Fruit fly (Drosophila melanogaster) whole organism, prepupa: ENCODE results near the gene AdipoR.

Source experiments
- CG10631 ChIP-seq: fragments of 200-800 bp; sonication (Bioruptor generic); optimal IDR thresholded peaks from 2 replicates; lab custom pipeline; 2016; ENCODE audit warnings: missing biosample characterization, missing genetic modification characterization
- CG10669 ChIP-seq: fragments of 200-800 bp; sonication (Bioruptor generic); optimal IDR thresholded peaks from 3 replicates; lab custom pipeline; 2018; ENCODE audit warnings: missing biosample characterization, mild to moderate bottlenecking, missing genetic modification characterization, moderate library complexity
- CG11294 ChIP-seq: fragments of 200-800 bp; sonication (Bioruptor generic); IDR thresholded peaks from 2 replicates; pipeline ENCODE4 v1.3.6; 2022; ENCODE audit warnings: missing biosample characterization, missing genetic modification characterization
- CG11902 ChIP-seq: fragments of 200-800 bp; sonication (Bioruptor generic); optimal IDR thresholded peaks from 3 replicates; lab custom pipeline; 2016; ENCODE audit warnings: missing biosample characterization, missing genetic modification characterization
- CG15336 ChIP-seq: fragments of 200-800 bp; sonication (Bioruptor generic); IDR thresholded peaks from 2 replicates; pipeline ENCODE4 v1.3.6; 2022; ENCODE audit warnings: missing biosample characterization, missing genetic modification characterization
- CG16779 ChIP-seq: fragments of 200-800 bp; sonication (Bioruptor generic); optimal IDR thresholded peaks from 3 replicates; lab custom pipeline; 2017; ENCODE audit warnings: missing biosample characterization, mild to moderate bottlenecking, missing genetic modification characterization
- CG3032 ChIP-seq: fragments of 200-800 bp; optimal IDR thresholded peaks from 2 replicates; lab custom pipeline; 2019; ENCODE audit warnings: missing biosample characterization, mild to moderate bottlenecking, missing genetic modification characterization, moderate library complexity
- CG32006 ChIP-seq: fragments of 200-800 bp; sonication (Bioruptor generic); optimal IDR thresholded peaks from 3 replicates; lab custom pipeline; 2017; ENCODE audit warnings: missing biosample characterization, mild to moderate bottlenecking, missing genetic modification characterization
- CG34406 ChIP-seq: fragments of 200-800 bp; sonication (Bioruptor generic); optimal IDR thresholded peaks from 3 replicates; lab custom pipeline; 2016; ENCODE audit warnings: missing biosample characterization, missing genetic modification characterization
- CG3919 ChIP-seq: fragments of 200-800 bp; sonication (Bioruptor generic); optimal IDR thresholded peaks from 3 replicates; lab custom pipeline; 2016; ENCODE audit warnings: missing biosample characterization, missing genetic modification characterization
- CG6163 ChIP-seq: fragments of 200-800 bp; sonication (Bioruptor generic); IDR thresholded peaks from 3 replicates; pipeline ENCODE4 v1.3.6; 2022; ENCODE audit warnings: missing biosample characterization, missing genetic modification characterization
- CG6276 ChIP-seq: fragments of 200-800 bp; sonication (Bioruptor generic); optimal IDR thresholded peaks from 2 replicates; lab custom pipeline; 2017; ENCODE audit warnings: missing biosample characterization, mild to moderate bottlenecking, missing genetic modification characterization
- CG6792 ChIP-seq: fragments of 200-800 bp; sonication (Bioruptor generic); optimal IDR thresholded peaks from 3 replicates; lab custom pipeline; 2016; ENCODE audit warnings: missing biosample characterization, missing genetic modification characterization
- CG8119 ChIP-seq: fragments of 200-800 bp; sonication (Bioruptor generic); IDR thresholded peaks from 3 replicates; pipeline ENCODE4 v1.3.6; 2022; ENCODE audit warnings: missing biosample characterization, missing genetic modification characterization
- Eip75B ChIP-seq: fragments of 200-800 bp; sonication (Bioruptor generic); optimal IDR thresholded peaks from 3 replicates; lab custom pipeline; 2016; ENCODE audit warnings: missing biosample characterization, missing genetic modification characterization
- Ets21C ChIP-seq: fragments of 200-800 bp; sonication (Bioruptor generic); optimal IDR thresholded peaks from 3 replicates; lab custom pipeline; 2016; ENCODE audit warnings: missing biosample characterization, missing genetic modification characterization
- Ets96B ChIP-seq: fragments of 200-800 bp; optimal IDR thresholded peaks from 2 replicates; lab custom pipeline; 2019; ENCODE audit warnings: missing biosample characterization, mild to moderate bottlenecking, missing genetic modification characterization, moderate library complexity
- Hr38 ChIP-seq: sonication (Bioruptor generic); optimal IDR thresholded peaks from 2 replicates; lab custom pipeline; 2016; ENCODE audit warnings: missing biosample characterization, missing genetic modification characterization
- Lpt ChIP-seq: fragments of 200-800 bp; sonication (Bioruptor generic); optimal IDR thresholded peaks from 3 replicates; lab custom pipeline; 2016; ENCODE audit warnings: missing biosample characterization, missing genetic modification characterization
- Met ChIP-seq: fragments of 200-800 bp; sonication (Bioruptor generic); optimal IDR thresholded peaks from 3 replicates; lab custom pipeline; 2016; ENCODE audit warnings: missing biosample characterization, missing genetic modification characterization
- OdsH ChIP-seq: fragments of 200-800 bp; sonication (Bioruptor generic); optimal IDR thresholded peaks from 3 replicates; lab custom pipeline; 2016; ENCODE audit warnings: missing biosample characterization, missing genetic modification characterization
- Smox ChIP-seq: fragments of 200-800 bp; sonication (Bioruptor generic); optimal IDR thresholded peaks from 3 replicates; lab custom pipeline; 2016; ENCODE audit warnings: missing biosample characterization, missing genetic modification characterization
- Sox102F ChIP-seq: fragments of 200-800 bp; sonication (Bioruptor generic); optimal IDR thresholded peaks from 2 replicates; lab custom pipeline; 2016; ENCODE audit warnings: missing biosample characterization, mild to moderate bottlenecking, missing genetic modification characterization
- Sox14 ChIP-seq: fragments of 200-800 bp; sonication (Bioruptor generic); optimal IDR thresholded peaks from 3 replicates; lab custom pipeline; 2016; ENCODE audit warnings: missing biosample characterization, missing genetic modification characterization
- Sox15 ChIP-seq: fragments of 200-800 bp; sonication (Bioruptor generic); optimal IDR thresholded peaks from 3 replicates; lab custom pipeline; 2016; ENCODE audit warnings: missing biosample characterization, missing genetic modification characterization
- acj6 ChIP-seq: fragments of 200-800 bp; sonication (Bioruptor generic); optimal IDR thresholded peaks from 3 replicates; lab custom pipeline; 2016; ENCODE audit warnings: missing biosample characterization, missing genetic modification characterization
- dsx ChIP-seq: fragments of 200-800 bp; optimal IDR thresholded peaks from 3 replicates; lab custom pipeline; 2019; ENCODE audit warnings: missing biosample characterization, mild to moderate bottlenecking, missing genetic modification characterization, moderate library complexity; ENCODE audit not compliant: poor library complexity, severe bottlenecking
- esn ChIP-seq: fragments of 200-800 bp; sonication (Bioruptor generic); optimal IDR thresholded peaks from 2 replicates; lab custom pipeline; 2016; ENCODE audit warnings: missing biosample characterization, mild to moderate bottlenecking, missing genetic modification characterization, moderate library complexity
- fd85E ChIP-seq: fragments of 200-800 bp; sonication (Bioruptor generic); optimal IDR thresholded peaks from 3 replicates; lab custom pipeline; 2016; ENCODE audit warnings: missing biosample characterization, missing genetic modification characterization
- fkh ChIP-seq: fragments of 200-800 bp; sonication (Bioruptor generic); optimal IDR thresholded peaks from 3 replicates; lab custom pipeline; 2017; ENCODE audit warnings: missing biosample characterization, mild to moderate bottlenecking, missing genetic modification characterization, moderate library complexity
- net ChIP-seq: fragments of 200-800 bp; sonication (Bioruptor generic); optimal IDR thresholded peaks from 3 replicates; lab custom pipeline; 2016; ENCODE audit warnings: missing biosample characterization, missing genetic modification characterization
- spab ChIP-seq: fragments of 200-800 bp; sonication (Bioruptor generic); optimal IDR thresholded peaks from 2 replicates; lab custom pipeline; 2017; ENCODE audit warnings: missing biosample characterization, mild to moderate bottlenecking, missing genetic modification characterization, missing genetic modification reagents
- ss ChIP-seq, 2 experiments: fragments of 200-800 bp; sonication (Bioruptor generic); optimal IDR thresholded peaks; 2 replicates in 1 of 2; 3 replicates in 1 of 2; lab custom pipeline; 2017 to 2018; ENCODE audit warnings: mild to moderate bottlenecking in 2 of 2, missing biosample characterization in 2 of 2, missing genetic modification characterization in 2 of 2, moderate library complexity in 1 of 2
- svp ChIP-seq: fragments of 200-800 bp; sonication (Bioruptor generic); peaks from one replicate; lab custom pipeline; 2016; ENCODE audit warnings: missing biosample characterization, missing genetic modification characterization
- topi ChIP-seq: fragments of 200-800 bp; sonication (Bioruptor generic); optimal IDR thresholded peaks from 3 replicates; lab custom pipeline; 2016; ENCODE audit warnings: missing biosample characterization, missing genetic modification characterization
- vri ChIP-seq: fragments of 200-800 bp; sonication (Bioruptor generic); optimal IDR thresholded peaks from 3 replicates; lab custom pipeline; 2016; ENCODE audit warnings: missing biosample characterization, mild to moderate bottlenecking, missing genetic modification characterization

Gene AdipoR

dm6 chr3R:22576096-22576697, 28.6 kb upstream of the AdipoR start (continued):
- TF ChIP-seq Eip75B (GFP tag; lab: Kevin White, UChicago) (no peak), CG3032 (tag; lab: Kevin White, UChicago) (no peak), CG10669 (GFP tag; lab: Kevin White, UChicago) (no peak), net (GFP tag; lab: Kevin White, UChicago) (no peak), CG32006 (peak; percentile 55), vri (GFP tag; lab: Kevin White, UChicago) (no peak), esn (GFP tag; lab: Kevin White, UChicago) (no peak), Met (GFP tag; lab: Kevin White, UChicago) (no peak), spab (no peak), Ets96B (tag; lab: Kevin White, UChicago) (no peak), Ets21C (GFP tag; lab: Kevin White, UChicago) (no peak), CG16779 (tag; lab: Kevin White, UChicago) (no peak), CG6276 (GFP tag; lab: Kevin White, UChicago) (peak; percentile 44), acj6 (no peak)

dm6 chr3R:22573590-22573989, 25.9 kb upstream of the AdipoR start:
- TF ChIP-seq CG3032 (tag; lab: Kevin White, UChicago) (no peak), CG6276 (GFP tag; lab: Kevin White, UChicago) (no peak), fkh (GFP tag; lab: Kevin White, UChicago) (peak; percentile 72), CG34406 (GFP tag; lab: Kevin White, UChicago) (no peak), acj6 (no peak)

- TF ChIP-seq fd85E (GFP tag; lab: Kevin White, UChicago), result no peak
- no peak for TF ChIP-seq Sox102F (GFP tag; lab: Kevin White, UChicago)
- TF ChIP-seq OdsH (GFP tag; lab: Kevin White, UChicago), result no peak
- TF ChIP-seq Sox14, result no peak
- TF ChIP-seq svp (GFP tag; lab: Kevin White, UChicago), result no peak
- TF ChIP-seq Hr38 (GFP tag; lab: Kevin White, UChicago), result no peak
- no peak for TF ChIP-seq CG15336 (GFP tag; lab: Robert Waterston, UW)
- no peak for TF ChIP-seq CG6163
- TF ChIP-seq, all 60 proteins: peak for 0
Observed at dm6 chr3R:22569888-22570287, 22.2 kb upstream of the AdipoR start, which contains the start of gene CG33110. Gene CG33110 (plus strand): TSS chr3R:22570188.

- no peak for TF ChIP-seq Sox15 (GFP tag; lab: Kevin White, UChicago)
- TF ChIP-seq fkh (GFP tag; lab: Kevin White, UChicago), result peak; percentile 27
- TF ChIP-seq, all 60 proteins: peak for 1
Observed at dm6 chr3R:22568508-22568907, 20.9 kb upstream of the AdipoR start.

dm6 chr3R:22565732-22566131, 18.1 kb upstream of the AdipoR start:
- TF ChIP-seq net (GFP tag; lab: Kevin White, UChicago) (no peak), CG34406 (GFP tag; lab: Kevin White, UChicago) (no peak), Smox (GFP tag; lab: Kevin White, UChicago) (no peak), esn (GFP tag; lab: Kevin White, UChicago) (no peak), Lpt (GFP tag; lab: Kevin White, UChicago) (no peak), OdsH (GFP tag; lab: Kevin White, UChicago) (no peak), CG11902 (no peak), ss (GFP tag; optimal IDR thresholded peaks at IDR 0.05; lab: Kevin White, UChicago) (no peak), topi (GFP tag; lab: Kevin White, UChicago) (no peak), CG15336 (GFP tag; lab: Robert Waterston, UW) (no peak), CG3032 (tag; lab: Kevin White, UChicago) (no peak), CG11294 (GFP tag; lab: Robert Waterston, UW) (no peak), dsx (GFP tag; lab: Kevin White, UChicago) (no peak), CG6792 (no peak), CG10631 (no peak), Eip75B (GFP tag; lab: Kevin White, UChicago) (no peak), CG3919 (no peak), fkh (GFP tag; lab: Kevin White, UChicago) (no peak), CG8119 (GFP tag; lab: Robert Waterston, UW) (no peak)
- TF ChIP-seq, all 60 proteins: peak for 0
